Worm (Caenorhabditis elegans): ENCODE data around the gene str-250.
A peak's percentile ranks its signal among the peaks of the same experiment; 100 is the strongest.

Gene str-250

ce11 chrV:13909400-13909799, 9.0 kb upstream of the str-250 start, which contains the start of gene C06B3.7 (continued):
- peak; percentile 74 to 85 for TF ChIP-seq lsy-2 (tag; optimal IDR thresholded peaks at IDR 0.05)
- no peak for TF ChIP-seq unc-98 (GFP tag; IDR thresholded peaks at IDR 0.05)
- peak; percentile 81 for TF ChIP-seq ztf-4 (tag; optimal IDR thresholded peaks at IDR 0.05)
- peak; percentile 75 for TF ChIP-seq tbx-2 (tag; optimal IDR thresholded peaks at IDR 0.05)
- TF ChIP-seq nhr-20 (tag; optimal IDR thresholded peaks at IDR 0.05) = peak; percentile 94
- TF ChIP-seq mep-1 (tag; optimal IDR thresholded peaks at IDR 0.05) = peak; percentile 88
- TF ChIP-seq lin-14 (GFP tag; optimal IDR thresholded peaks at IDR 0.05) = peak; percentile 95
- TF ChIP-seq nhr-90 (tag; optimal IDR thresholded peaks at IDR 0.05; ENCODE audit: poor library complexity) = peak; percentile 83
- peak; percentile 90 for TF ChIP-seq snu-23 (GFP tag; optimal IDR thresholded peaks at IDR 0.05)
- peak; percentile 100 for TF ChIP-seq vab-15 (tag; optimal IDR thresholded peaks at IDR 0.05)
- no peak for TF ChIP-seq hlh-4 (tag; optimal IDR thresholded peaks at IDR 0.05)
- TF ChIP-seq skn-1 (tag; optimal IDR thresholded peaks at IDR 0.05) = peak; percentile 84
- no peak for TF ChIP-seq unc-86 (tag; optimal IDR thresholded peaks at IDR 0.05)
- TF ChIP-seq egl-13 (tag; optimal IDR thresholded peaks at IDR 0.05) = no peak
- TF ChIP-seq ceh-90 (tag; optimal IDR thresholded peaks at IDR 0.05) = peak; percentile 26
- peak; percentile 33; the same call in 1 of the 2 replicates for TF ChIP-seq ceh-88 (GFP tag; IDR thresholded peaks at IDR 0.05)
- no peak for TF ChIP-seq fkh-4 (tag; optimal IDR thresholded peaks at IDR 0.05; ENCODE audit: borderline replicate concordance)
- no peak for TF ChIP-seq ceh-63 (GFP tag; optimal IDR thresholded peaks at IDR 0.05)
- TF ChIP-seq ceh-82 (tag; optimal IDR thresholded peaks at IDR 0.05) = peak in 2 of 3 experiments; percentile 40 to 52
- peak; percentile 96 for TF ChIP-seq nhr-19 (GFP tag; conservative IDR thresholded peaks at IDR 0.05)
- no peak for TF ChIP-seq nhr-28 (tag; optimal IDR thresholded peaks at IDR 0.05)
- peak; percentile 90 for TF ChIP-seq C16A3.4 (tag; optimal IDR thresholded peaks at IDR 0.05)
- TF ChIP-seq alr-1 (tag; optimal IDR thresholded peaks at IDR 0.05; ENCODE audit: borderline replicate concordance) = no peak
- TF ChIP-seq C34B4.2 (tag; optimal IDR thresholded peaks at IDR 0.05) = no peak
- TF ChIP-seq isw-1 (GFP tag; IDR thresholded peaks at IDR 0.05) = peak; percentile 16; the same call in 1 of the 2 replicates
- peak; percentile 89 for TF ChIP-seq blmp-1 (tag; optimal IDR thresholded peaks at IDR 0.05)
- no peak for TF ChIP-seq nhr-76 (tag; optimal IDR thresholded peaks at IDR 0.05)
- TF ChIP-seq nhr-85 (tag) = peak; percentile 97
- no peak for TF ChIP-seq hlh-17 (GFP tag; optimal IDR thresholded peaks at IDR 0.05; ENCODE audit: borderline replicate concordance)
- TF ChIP-seq mab-9 (GFP tag; IDR thresholded peaks at IDR 0.05) = no peak
- TF ChIP-seq nhr-11 (tag; optimal IDR thresholded peaks at IDR 0.05) = peak; percentile 55
- TF ChIP-seq dpl-1 (GFP tag; optimal IDR thresholded peaks at IDR 0.05) = peak; percentile 45 to 54 (median 52)
- no peak for TF ChIP-seq lin-15B (tag; optimal IDR thresholded peaks at IDR 0.05)
- no peak for TF ChIP-seq unc-30 (tag; optimal IDR thresholded peaks at IDR 0.05)
- TF ChIP-seq lin-39 (tag; optimal IDR thresholded peaks at IDR 0.05) = peak; percentile 34
- TF ChIP-seq snpc-4 (tag; optimal IDR thresholded peaks at IDR 0.05) = peak; percentile 44
- peak in 4 of 6 experiments; percentile 16 to 97 (median 50) for TF ChIP-seq elt-3 (tag; optimal IDR thresholded peaks at IDR 0.05)
- peak; percentile 84 for TF ChIP-seq dsc-1 (tag; optimal IDR thresholded peaks at IDR 0.05)
- TF ChIP-seq ztf-11 (tag; optimal IDR thresholded peaks at IDR 0.05) = no peak
- no peak for TF ChIP-seq hpl-2 (GFP tag; optimal IDR thresholded peaks at IDR 0.05)
- peak; percentile 55 for TF ChIP-seq C04F5.9 (tag; optimal IDR thresholded peaks at IDR 0.05)
- TF ChIP-seq egl-27 (tag; optimal IDR thresholded peaks at IDR 0.05) = no peak
- TF ChIP-seq fkh-8 (tag; optimal IDR thresholded peaks at IDR 0.05) = peak; percentile 90
- TF ChIP-seq ets-5 (GFP tag; IDR thresholded peaks at IDR 0.05) = no peak
- no peak for TF ChIP-seq unc-62 (GFP tag; optimal IDR thresholded peaks at IDR 0.05)
- peak; percentile 66 for TF ChIP-seq swsn-7 (tag; optimal IDR thresholded peaks at IDR 0.05)
- TF ChIP-seq nhr-47 (tag; optimal IDR thresholded peaks at IDR 0.05) = peak; percentile 83
- TF ChIP-seq nhr-77 (tag; optimal IDR thresholded peaks at IDR 0.05) = no peak
- TF ChIP-seq lir-3 (tag; optimal IDR thresholded peaks at IDR 0.05; ENCODE audit: poor library complexity) = peak; percentile 59
- TF ChIP-seq nhr-84 (tag; optimal IDR thresholded peaks at IDR 0.05) = no peak
- peak; percentile 85 for TF ChIP-seq elt-2 (tag; optimal IDR thresholded peaks at IDR 0.05)
- peak; percentile 64 for TF ChIP-seq mef-2 (tag; optimal IDR thresholded peaks at IDR 0.05)

All from whole organism, L1 larva.